Worm (Caenorhabditis elegans): ENCODE results near the gene C37C3.9.

- TF ChIP-seq pqm-1 (tag; optimal IDR thresholded peaks at IDR 0.05): no peak
- no peak for TF ChIP-seq nhr-11 (tag; optimal IDR thresholded peaks at IDR 0.05)
- no peak for TF ChIP-seq egl-5 (tag; optimal IDR thresholded peaks at IDR 0.05)
- TF ChIP-seq snpc-4 (tag; optimal IDR thresholded peaks at IDR 0.05): no peak
- no peak for TF ChIP-seq nhr-25 (tag; optimal IDR thresholded peaks at IDR 0.05)
- TF ChIP-seq R02D3.7 (tag; optimal IDR thresholded peaks at IDR 0.05): no peak
- TF ChIP-seq ama-1 (optimal IDR thresholded peaks at IDR 0.05): no peak
- no peak for TF ChIP-seq fos-1 (tag; optimal IDR thresholded peaks at IDR 0.05)
- TF ChIP-seq sea-2 (GFP tag; optimal IDR thresholded peaks at IDR 0.05): no peak
- no peak for TF ChIP-seq elt-3 (tag; optimal IDR thresholded peaks at IDR 0.05)
- TF ChIP-seq mdl-1 (tag; optimal IDR thresholded peaks at IDR 0.05): no peak
- no peak for TF ChIP-seq jun-1 (tag; optimal IDR thresholded peaks at IDR 0.05)
Observed at ce11 chrV:7875456-7875855, 21.0 kb upstream of the C37C3.9 start, which contains the start of gene F40A3.4.

All from whole organism, L3 larva.